Worm (Caenorhabditis elegans): ENCODE data around the gene tub-1.
A peak's percentile ranks its signal among the peaks of the same experiment; 100 is the strongest.

The tub-1 gene

ce11 chrII:8157991-8158390, 1.2 kb upstream of the tub-1 start, which contains the start of gene pch-2:
pch-2 (plus strand) TSS chrII:8158349.
- no peak for TF ChIP-seq sox-4 (tag; optimal IDR thresholded peaks at IDR 0.05)
- TF ChIP-seq nfya-1 (tag; optimal IDR thresholded peaks at IDR 0.05): peak; percentile 11
- peak; percentile 2 for TF ChIP-seq unc-42 (tag; optimal IDR thresholded peaks at IDR 0.05)

ce11 chrII:8152711-8153325, 3.9 kb downstream of the tub-1 start:
- TF ChIP-seq tbx-7 (tag; optimal IDR thresholded peaks at IDR 0.05): no peak
- TF ChIP-seq unc-42 (tag; optimal IDR thresholded peaks at IDR 0.05): peak; percentile 92
- TF ChIP-seq fkh-6 (tag; optimal IDR thresholded peaks at IDR 0.05): no peak

ce11 chrII:8149930-8150329, 6.8 kb downstream of the tub-1 start, which contains the start of gene F10B5.3:
F10B5.3 (minus strand) TSS chrII:8150030.
- TF ChIP-seq ref-2 (tag; optimal IDR thresholded peaks at IDR 0.05): no peak
- no peak for TF ChIP-seq ceh-6 (GFP tag; optimal IDR thresholded peaks at IDR 0.05)
- TF ChIP-seq dmd-4 (tag; optimal IDR thresholded peaks at IDR 0.05; ENCODE audit: borderline replicate concordance): no peak
- no peak for TF ChIP-seq K02D7.2 (tag; optimal IDR thresholded peaks at IDR 0.05)
- no peak for TF ChIP-seq ztf-16 (tag; optimal IDR thresholded peaks at IDR 0.05)
- TF ChIP-seq tbx-7 (tag; optimal IDR thresholded peaks at IDR 0.05): no peak
- no peak for TF ChIP-seq ceh-9 (tag; optimal IDR thresholded peaks at IDR 0.05)
- no peak for TF ChIP-seq pha-2 (tag; optimal IDR thresholded peaks at IDR 0.05)
- no peak for TF ChIP-seq hlh-13 (GFP tag; optimal IDR thresholded peaks at IDR 0.05)

ce11 chrII:8144543-8144942, 12.2 kb downstream of the tub-1 start, which contains the start of gene F10B5.2:
F10B5.2 (plus strand) TSS chrII:8144762.
- no peak for TF ChIP-seq ceh-48 (tag; optimal IDR thresholded peaks at IDR 0.05)
- TF ChIP-seq ceh-2 (tag; optimal IDR thresholded peaks at IDR 0.05): no peak
- no peak for TF ChIP-seq ahr-1 (tag; optimal IDR thresholded peaks at IDR 0.05)
- TF ChIP-seq sdc-2 (tag; optimal IDR thresholded peaks at IDR 0.05): no peak
- no peak for TF ChIP-seq nfya-1 (tag; optimal IDR thresholded peaks at IDR 0.05)
- TF ChIP-seq mec-3 (tag; optimal IDR thresholded peaks at IDR 0.05; ENCODE audit: borderline replicate concordance): no peak
- TF ChIP-seq syd-9 (tag; optimal IDR thresholded peaks at IDR 0.05): no peak
- TF ChIP-seq che-1 (tag; optimal IDR thresholded peaks at IDR 0.05): no peak
- TF ChIP-seq ceh-9 (tag; optimal IDR thresholded peaks at IDR 0.05): no peak
- no peak for TF ChIP-seq ceh-19 (GFP tag; optimal IDR thresholded peaks at IDR 0.05)
- TF ChIP-seq hlh-15 (tag; optimal IDR thresholded peaks at IDR 0.05): no peak
- TF ChIP-seq pag-3 (tag; optimal IDR thresholded peaks at IDR 0.05; ENCODE audit: borderline replicate concordance): no peak
- no peak for TF ChIP-seq nhr-11 (tag; optimal IDR thresholded peaks at IDR 0.05)
- no peak for TF ChIP-seq dmd-4 (tag; optimal IDR thresholded peaks at IDR 0.05; ENCODE audit: borderline replicate concordance)
- no peak for TF ChIP-seq pat-9 (tag; optimal IDR thresholded peaks at IDR 0.05)
- no peak for TF ChIP-seq gmeb-2 (tag; optimal IDR thresholded peaks at IDR 0.05)
- TF ChIP-seq hlh-8 (tag; optimal IDR thresholded peaks at IDR 0.05): no peak

ce11 chrII:8143278-8143931, 13.3 kb downstream of the tub-1 start, which contains the start of the genes ints-11 and rpl-10:
ints-11 (minus strand) TSS chrII:8143478.
rpl-10 (plus strand) TSS chrII:8143881.
- TF ChIP-seq unc-3 (GFP tag; conservative IDR thresholded peaks at IDR 0.05) (no peak), unc-3 (tag; optimal IDR thresholded peaks at IDR 0.05) (no peak), nfya-1 (tag; optimal IDR thresholded peaks at IDR 0.05) (peak; percentile 51), dve-1 (tag; optimal IDR thresholded peaks at IDR 0.05) (peak; percentile 4), ets-4 (tag; optimal IDR thresholded peaks at IDR 0.05) (no peak), ceh-48 (tag; optimal IDR thresholded peaks at IDR 0.05) (no peak)

Measured in whole organism, late embryonic.